Worm (Caenorhabditis elegans): ENCODE results near the gene C13F10.7.

- no peak for TF ChIP-seq F22D6.2 (tag; optimal IDR thresholded peaks at IDR 0.05)
- no peak for TF ChIP-seq ceh-40 (GFP tag; IDR thresholded peaks at IDR 0.05)
- no peak for TF ChIP-seq let-526 (GFP tag; IDR thresholded peaks at IDR 0.05)
- no peak for TF ChIP-seq ets-4 (GFP tag; optimal IDR thresholded peaks at IDR 0.05)
- no peak for TF ChIP-seq pbrm-1 (GFP tag; IDR thresholded peaks at IDR 0.05)
- no peak for TF ChIP-seq dpff-1 (tag; optimal IDR thresholded peaks at IDR 0.05)
- TF ChIP-seq K12H6.12 (tag; optimal IDR thresholded peaks at IDR 0.05): no peak
- no peak for TF ChIP-seq bed-2 (GFP tag; IDR thresholded peaks at IDR 0.05)
Measured at ce11 chrV:7196037-7196436, 27.0 kb downstream of the C13F10.7 start, which contains the start of gene attf-2.

All from whole organism, young adult.